Worm (Caenorhabditis elegans): Measurements from ENCODE around the gene osm-6.

ce11 chrV:11942325-11942724 is 15.1 kb upstream of the osm-6 start, which contains the start of gene F58H1.6:
- TF ChIP-seq che-1 (tag; optimal IDR thresholded peaks at IDR 0.05) (no peak), ahr-1 (tag; optimal IDR thresholded peaks at IDR 0.05) (no peak), pha-4 (tag; optimal IDR thresholded peaks at IDR 0.05) (no peak), hlh-8 (tag; optimal IDR thresholded peaks at IDR 0.05) (no peak), fkh-6 (tag; optimal IDR thresholded peaks at IDR 0.05) (no peak)
